Fruit fly (Drosophila melanogaster) whole organism, embryonic: ENCODE data around the gene CG15772.
A peak's percentile ranks its signal among the peaks of the same experiment; 100 is the strongest.

Source experiments
- Atf6 ChIP-seq: fragments of 200-800 bp; sonication (Bioruptor generic); IDR thresholded peaks from 2 replicates; pipeline ENCODE4 v1.3.6; 2022; ENCODE audit warnings: missing biosample characterization, missing genetic modification characterization
- Bteb2 ChIP-seq: fragments of 200-800 bp; sonication (Bioruptor generic); optimal IDR thresholded peaks from 2 replicates; lab custom pipeline; 2016; ENCODE audit warnings: missing biosample characterization, missing genetic modification characterization
- CG10267 ChIP-seq: fragments of 200-800 bp; sonication (Bioruptor generic); optimal IDR thresholded peaks from 2 replicates; lab custom pipeline; 2018; ENCODE audit warnings: missing biosample characterization, mild to moderate bottlenecking, missing genetic modification characterization, moderate library complexity
- CG10366 ChIP-seq: fragments of 200-800 bp; sonication (Bioruptor generic); IDR thresholded peaks from 2 replicates; pipeline ENCODE4 v1.3.6; 2022; ENCODE audit warnings: missing biosample characterization, missing genetic modification characterization
- CG11560 ChIP-seq: fragments of 200-800 bp; sonication (Bioruptor generic); IDR thresholded peaks from 3 replicates; pipeline ENCODE4 v1.3.6; 2022; ENCODE audit warnings: missing biosample characterization, missing genetic modification characterization
- CG12942 ChIP-seq: fragments of 200-800 bp; sonication (Bioruptor generic); optimal IDR thresholded peaks from 3 replicates; lab custom pipeline; 2016; ENCODE audit warnings: missing biosample characterization, missing genetic modification characterization
- CG13624 ChIP-seq: fragments of 200-800 bp; sonication (Bioruptor generic); optimal IDR thresholded peaks from 2 replicates; lab custom pipeline; 2016; ENCODE audit warnings: missing biosample characterization, missing genetic modification characterization
- CG1529 ChIP-seq: fragments of 200-800 bp; sonication (Bioruptor generic); optimal IDR thresholded peaks from 3 replicates; lab custom pipeline; 2018; ENCODE audit warnings: missing biosample characterization, missing genetic modification characterization
- CG1647 ChIP-seq: fragments of 200-800 bp; sonication (Bioruptor generic); optimal IDR thresholded peaks from 3 replicates; lab custom pipeline; 2016; ENCODE audit warnings: missing biosample characterization, missing genetic modification characterization
- CG17359 ChIP-seq: fragments of 200-800 bp; sonication (Bioruptor generic); optimal IDR thresholded peaks from 3 replicates; lab custom pipeline; 2018; ENCODE audit warnings: missing biosample characterization, mild to moderate bottlenecking, missing genetic modification characterization, moderate library complexity
- CG1792 ChIP-seq: fragments of 200-800 bp; sonication (Bioruptor generic); optimal IDR thresholded peaks from 2 replicates; lab custom pipeline; 2016; ENCODE audit warnings: missing biosample characterization, missing genetic modification characterization
- CG2875 ChIP-seq: fragments of 200-800 bp; sonication (Bioruptor generic); optimal IDR thresholded peaks from 2 replicates; lab custom pipeline; 2017; ENCODE audit warnings: missing biosample characterization, mild to moderate bottlenecking, missing genetic modification characterization, missing genetic modification reagents
- CG2889 ChIP-seq: fragments of 200-800 bp; sonication (Bioruptor generic); IDR thresholded peaks from 3 replicates; pipeline ENCODE4 v1.3.6; 2022; ENCODE audit warnings: missing biosample characterization, missing genetic modification characterization
- CG30431 ChIP-seq: fragments of 200-800 bp; sonication (Bioruptor generic); optimal IDR thresholded peaks from 2 replicates; lab custom pipeline; 2017; ENCODE audit warnings: missing biosample characterization, missing genetic modification characterization
- CG3726 ChIP-seq: fragments of 200-800 bp; sonication (Bioruptor generic); IDR thresholded peaks from 3 replicates; pipeline ENCODE4, ENCODE4 v1.3.6; 2022; ENCODE audit warnings: missing biosample characterization, missing genetic modification characterization
- CG3838 ChIP-seq: fragments of 200-800 bp; sonication (Bioruptor generic); optimal IDR thresholded peaks from 3 replicates; lab custom pipeline; 2016; ENCODE audit warnings: missing biosample characterization, missing genetic modification characterization
- CG4707 ChIP-seq: fragments of 200-800 bp; sonication (Bioruptor generic); optimal IDR thresholded peaks from 2 replicates; lab custom pipeline; 2018; ENCODE audit warnings: missing biosample characterization, mild to moderate bottlenecking, missing genetic modification characterization, moderate library complexity
- CG4730 ChIP-seq: fragments of 200-800 bp; sonication (Bioruptor generic); IDR thresholded peaks from 2 replicates; pipeline ENCODE4 v1.3.6; 2022; ENCODE audit warnings: missing biosample characterization, missing genetic modification characterization
- CG4820 ChIP-seq: fragments of 200-800 bp; sonication (Bioruptor generic); optimal IDR thresholded peaks from 3 replicates; lab custom pipeline; 2016; ENCODE audit warnings: missing biosample characterization, missing genetic modification characterization
- CG4854 ChIP-seq: fragments of 200-800 bp; sonication (Bioruptor generic); optimal IDR thresholded peaks from 2 replicates; lab custom pipeline; 2016; ENCODE audit warnings: missing biosample characterization, missing genetic modification characterization, inconsistent platforms
- CG5953 ChIP-seq: fragments of 200-800 bp; sonication (Bioruptor generic); IDR thresholded peaks from 2 replicates; pipeline ENCODE4 v1.3.6; 2022; ENCODE audit warnings: missing biosample characterization, missing genetic modification characterization
- CG6854 ChIP-seq: fragments of 200-800 bp; sonication (Bioruptor generic); optimal IDR thresholded peaks from 3 replicates; lab custom pipeline; 2017; ENCODE audit warnings: missing biosample characterization, mild to moderate bottlenecking, missing genetic modification characterization
- CG8765 ChIP-seq: fragments of 200-800 bp; sonication (Bioruptor generic); IDR thresholded peaks from 2 replicates; pipeline ENCODE4 v1.3.6; 2022; ENCODE audit warnings: missing biosample characterization, missing genetic modification characterization
- CG9215 ChIP-seq: fragments of 200-800 bp; sonication (Bioruptor generic); IDR thresholded peaks from 2 replicates; pipeline ENCODE4 v1.3.6; 2022; ENCODE audit warnings: missing biosample characterization, missing genetic modification characterization
- CG9817 ChIP-seq: fragments of 200-800 bp; sonication (Bioruptor generic); optimal IDR thresholded peaks from 2 replicates; lab custom pipeline; 2018; ENCODE audit warnings: missing biosample characterization, mild to moderate bottlenecking, missing genetic modification characterization, moderate library complexity
- Ets97D ChIP-seq: fragments of 200-800 bp; sonication (Bioruptor generic); optimal IDR thresholded peaks from 3 replicates; lab custom pipeline; 2016; ENCODE audit warnings: missing biosample characterization, missing genetic modification characterization
- Fer3 ChIP-seq: fragments of 200-800 bp; sonication (Bioruptor generic); optimal IDR thresholded peaks from 2 replicates; lab custom pipeline; 2018; ENCODE audit warnings: missing biosample characterization, mild to moderate bottlenecking, missing genetic modification characterization, moderate library complexity
- HHEX ChIP-seq: fragments of 200-800 bp; sonication (Bioruptor generic); optimal IDR thresholded peaks from 3 replicates; lab custom pipeline; 2017; ENCODE audit warnings: missing biosample characterization, mild to moderate bottlenecking, missing genetic modification characterization, missing genetic modification reagents
- Lpt ChIP-seq: fragments of >200 bp; optimal IDR thresholded peaks from 2 replicates; lab custom pipeline; 2018; ENCODE audit warnings: missing biosample characterization, missing genetic modification characterization
- NC2α ChIP-seq: fragments of 200-800 bp; sonication (Bioruptor generic); optimal IDR thresholded peaks from 2 replicates; lab custom pipeline; 2016; ENCODE audit warnings: missing biosample characterization, missing genetic modification characterization
- NK7.1 ChIP-seq: fragments of 200-800 bp; sonication (Bioruptor generic); optimal IDR thresholded peaks from 3 replicates; lab custom pipeline; 2016; ENCODE audit warnings: missing biosample characterization, missing genetic modification characterization
- Pdp1 ChIP-seq, 2 experiments: fragments of 200-800 bp; sonication (Bioruptor generic); optimal IDR thresholded peaks; 3 replicates each; lab custom pipeline; 2016; ENCODE audit warnings: missing biosample characterization in 2 of 2, missing genetic modification characterization in 2 of 2, mild to moderate bottlenecking in 1 of 2, moderate library complexity in 1 of 2
- Poxn ChIP-seq: fragments of 200-800 bp; sonication (Bioruptor generic); IDR thresholded peaks from 2 replicates; pipeline ENCODE4 v1.3.6; 2022; ENCODE audit warnings: missing biosample characterization, missing genetic modification characterization
- Scr ChIP-seq: fragments of 200-800 bp; sonication (Bioruptor generic); IDR thresholded peaks from 2 replicates; pipeline ENCODE4 v1.3.6; 2022; ENCODE audit warnings: missing biosample characterization, missing genetic modification characterization; ENCODE audit not compliant: partially characterized antibody
- Sry-δ ChIP-seq: fragments of 200-800 bp; sonication (Bioruptor generic); optimal IDR thresholded peaks from 2 replicates; lab custom pipeline; 2016; ENCODE audit warnings: missing biosample characterization, missing genetic modification characterization
- emc ChIP-seq: fragments of 200-800 bp; sonication (Bioruptor generic); optimal IDR thresholded peaks from 2 replicates; lab custom pipeline; 2016; ENCODE audit warnings: missing biosample characterization, missing genetic modification characterization
- eve ChIP-seq, 2 experiments: fragments of >200 bp; optimal IDR thresholded peaks; 2 replicates each; lab custom pipeline; 2017; ENCODE audit warnings: missing biosample characterization in 2 of 2, missing genetic modification characterization in 2 of 2
- gfzf ChIP-seq: fragments of 200-800 bp; sonication (Bioruptor generic); optimal IDR thresholded peaks from 2 replicates; lab custom pipeline; 2016; ENCODE audit warnings: missing biosample characterization, mild to moderate bottlenecking, missing genetic modification characterization, moderate library complexity
- jumu ChIP-seq: fragments of 200-800 bp; sonication (Bioruptor generic); optimal IDR thresholded peaks from 3 replicates; lab custom pipeline; 2016; ENCODE audit warnings: missing biosample characterization, missing genetic modification characterization
- mam ChIP-seq: fragments of 200-800 bp; sonication (Bioruptor generic); optimal IDR thresholded peaks from 3 replicates; lab custom pipeline; 2016; ENCODE audit warnings: missing biosample characterization, missing genetic modification characterization
- nau ChIP-seq: fragments of 200-800 bp; sonication (Bioruptor generic); optimal IDR thresholded peaks from 3 replicates; lab custom pipeline; 2017; ENCODE audit warnings: missing biosample characterization, mild to moderate bottlenecking, missing genetic modification characterization, missing genetic modification reagents
- odd ChIP-seq: fragments of 200-800 bp; sonication (Bioruptor generic); optimal IDR thresholded peaks from 2 replicates; lab custom pipeline; 2017; ENCODE audit warnings: missing biosample characterization, mild to moderate bottlenecking, missing genetic modification characterization
- onecut ChIP-seq: fragments of 200-800 bp; sonication (Bioruptor generic); IDR thresholded peaks from 2 replicates; pipeline ENCODE4 v1.3.6; 2022; ENCODE audit warnings: missing biosample characterization, missing genetic modification characterization
- sim ChIP-seq: fragments of 200-800 bp; sonication (Bioruptor generic); IDR thresholded peaks from 2 replicates; pipeline ENCODE4 v1.3.6; 2022; ENCODE audit warnings: missing biosample characterization, missing genetic modification characterization
- sima ChIP-seq: fragments of 200-800 bp; sonication (Bioruptor generic); optimal IDR thresholded peaks from 2 replicates; lab custom pipeline; 2016; ENCODE audit warnings: missing biosample characterization, missing genetic modification characterization
- slou ChIP-seq: fragments of 200-800 bp; sonication (Bioruptor generic); optimal IDR thresholded peaks from 3 replicates; lab custom pipeline; 2016; ENCODE audit warnings: missing biosample characterization, missing genetic modification characterization
- slp2 ChIP-seq: fragments of 200-800 bp; sonication (Bioruptor generic); optimal IDR thresholded peaks from 2 replicates; lab custom pipeline; 2016; ENCODE audit warnings: missing biosample characterization, missing genetic modification characterization
- tap ChIP-seq: fragments of 200-800 bp; optimal IDR thresholded peaks from 3 replicates; lab custom pipeline; 2019; ENCODE audit warnings: missing biosample characterization, mild to moderate bottlenecking, missing genetic modification characterization, moderate library complexity
- tin ChIP-seq: fragments of 200-800 bp; sonication (Bioruptor generic); optimal IDR thresholded peaks from 3 replicates; lab custom pipeline; 2016; ENCODE audit warnings: missing biosample characterization, missing genetic modification characterization
- tll ChIP-seq, 2 experiments: fragments of 200-800 bp in 1 of 2; fragments of >200 bp in 1 of 2; sonication (Bioruptor generic) in 1 of 2; optimal IDR thresholded peaks; 2 replicates each; lab custom pipeline; 2017 to 2019; ENCODE audit warnings: missing biosample characterization in 2 of 2, missing genetic modification characterization in 2 of 2, mild to moderate bottlenecking in 1 of 2, moderate library complexity in 1 of 2
- yki ChIP-seq: fragments of >200 bp; optimal IDR thresholded peaks from 3 replicates; lab custom pipeline; 2018
- zen2 ChIP-seq: fragments of 200-800 bp; sonication (Bioruptor generic); IDR thresholded peaks from 3 replicates; pipeline ENCODE4 v1.3.6; 2022; ENCODE audit warnings: missing biosample characterization, missing genetic modification characterization; ENCODE audit not compliant: partially characterized antibody

The CG15772 gene

DNA sequence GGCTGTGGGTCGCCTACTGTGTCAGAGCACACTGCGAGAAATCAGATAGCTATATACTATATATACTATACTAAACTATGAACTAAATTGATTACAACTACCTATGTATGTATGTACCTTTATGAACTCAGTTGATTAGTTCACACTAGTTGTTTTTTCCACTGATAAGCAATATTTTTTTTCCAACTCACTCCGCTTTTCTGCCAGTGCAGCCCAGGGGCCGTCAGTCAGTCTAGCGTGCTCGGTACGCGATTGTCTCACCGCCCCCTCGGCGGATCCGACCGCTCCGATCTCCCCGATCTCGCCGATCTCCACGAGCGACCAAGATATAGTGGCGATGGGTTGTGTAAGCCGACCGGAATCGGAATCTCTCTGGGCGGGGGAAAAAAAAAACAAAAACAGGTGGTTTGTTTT, 46.1 kb upstream of the CG15772 start (continued):
- TF ChIP-seq gfzf (GFP tag; lab: Kevin White, UChicago) (no peak), CG4820 (peak; percentile 84), CG1792 (peak; percentile 42), CG10267 (tag; lab: Kevin White, UChicago) (peak; percentile 63), Atf6 (GFP tag; lab: Robert Waterston, UW) (peak; percentile 92), Pdp1 (GFP tag; optimal IDR thresholded peaks at IDR 0.05; lab: Kevin White, UChicago) (peak; percentile 85 to 90), Lpt (GFP tag; lab: Kevin White, UChicago) (no peak), Poxn (peak; percentile 72), CG6854 (peak; percentile 82), NK7.1 (GFP tag; lab: Kevin White, UChicago) (peak; percentile 34), sim (GFP tag; lab: Robert Waterston, UW) (0 out of 2 replicates have a peak, but pooled peaks have one; percentile 38), Ets97D (GFP tag; lab: Kevin White, UChicago) (no peak), CG5953 (GFP tag; lab: Robert Waterston, UW) (peak; percentile 62), Sry-δ (peak; percentile 30), CG4854 (GFP tag; lab: Kevin White, UChicago) (peak; percentile 46), emc (GFP tag; lab: Kevin White, UChicago) (peak; percentile 47), odd (GFP tag; lab: Kevin White, UChicago) (peak; percentile 74), CG3726 (GFP tag; lab: Robert Waterston, UW) (peak; percentile 87; the same call in 2 of the 3 replicates), HHEX (peak; percentile 87), tap (peak; percentile 88), CG2889 (GFP tag; lab: Robert Waterston, UW) (peak; percentile 83), tin (peak; percentile 77), Fer3 (tag; lab: Kevin White, UChicago) (peak; percentile 86), CG12942 (GFP tag; lab: Kevin White, UChicago) (peak; percentile 54), onecut (GFP tag; lab: Robert Waterston, UW) (peak; percentile 74), CG4730 (GFP tag; lab: Robert Waterston, UW) (peak; percentile 88), CG10366 (GFP tag; lab: Robert Waterston, UW) (peak; percentile 82), CG2875 (peak; percentile 64), nau (GFP tag; lab: Kevin White, UChicago) (no peak), eve (GFP tag; optimal IDR thresholded peaks at IDR 0.05; lab: Kevin White, UChicago) (no peak), yki (lab: Kevin White, UChicago) (no peak), slou (GFP tag; lab: Kevin White, UChicago) (peak; percentile 35), mam (GFP tag; lab: Kevin White, UChicago) (peak; percentile 83), CG11560 (tag; lab: Robert Waterston, UW) (peak; percentile 79; the same call in 2 of the 3 replicates), CG9817 (tag; lab: Kevin White, UChicago) (peak; percentile 83), CG4707 (GFP tag; lab: Kevin White, UChicago) (no peak), NC2α (GFP tag; lab: Kevin White, UChicago) (no peak), CG17359 (tag; lab: Kevin White, UChicago) (peak; percentile 88), zen2 (GFP tag; lab: Robert Waterston, UW) (no peak), CG30431 (peak; percentile 48), Scr (GFP tag; lab: Robert Waterston, UW) (no peak), slp2 (GFP tag; lab: Kevin White, UChicago) (peak; percentile 37), tll (GFP tag; optimal IDR thresholded peaks at IDR 0.05; lab: Kevin White, UChicago) (no peak), Bteb2 (peak; percentile 67), CG3838 (GFP tag; lab: Kevin White, UChicago) (peak; percentile 23), CG13624 (GFP tag; lab: Kevin White, UChicago) (peak; percentile 68), CG9215 (GFP tag; lab: Robert Waterston, UW) (peak; percentile 90), jumu (GFP tag; lab: Kevin White, UChicago) (peak; percentile 68), sima (GFP tag; lab: Kevin White, UChicago) (no peak), CG8765 (GFP tag; lab: Robert Waterston, UW) (peak; percentile 47), CG1529 (GFP tag; lab: Kevin White, UChicago) (peak; percentile 44), CG1647 (GFP tag; lab: Kevin White, UChicago) (peak; percentile 68)
